Worm (Caenorhabditis elegans) whole organism, late embryonic: ENCODE results near the gene T27E7.1.

Experiments
- K02D7.2 ChIP-seq: sonication (generic microtip); optimal IDR thresholded peaks from 2 replicates; lab custom pipeline; 2017; ENCODE audit warnings: mild to moderate bottlenecking, missing genetic modification characterization, missing compliant biosample characterization
- Y22D7AL.16 ChIP-seq: sonication (generic microtip); optimal IDR thresholded peaks from 2 replicates; lab custom pipeline; 2016; ENCODE audit warnings: missing genetic modification characterization, missing compliant biosample characterization
- ceh-14 ChIP-seq: sonication (generic microtip); optimal IDR thresholded peaks from 2 replicates; lab custom pipeline; 2016; ENCODE audit warnings: missing genotype, missing genetic modification characterization, missing compliant biosample characterization
- ceh-30 ChIP-seq: fragments of 150-350 bp; optimal IDR thresholded peaks from 2 replicates; lab custom pipeline; 2014; ENCODE audit warnings: missing biosample characterization, missing genetic modification characterization
- ceh-31 ChIP-seq: sonication (generic microtip); optimal IDR thresholded peaks from 2 replicates; lab custom pipeline; 2016; ENCODE audit warnings: missing genetic modification characterization, missing compliant biosample characterization
- ets-4 ChIP-seq: sonication (generic microtip); optimal IDR thresholded peaks from 2 replicates; lab custom pipeline; 2016; ENCODE audit warnings: missing genetic modification characterization, missing compliant biosample characterization
- hlh-13 ChIP-seq: fragments of 200-800 bp; sonication (Bioruptor generic); optimal IDR thresholded peaks from 2 replicates; lab custom pipeline; 2018; ENCODE audit warnings: mild to moderate bottlenecking, missing genetic modification characterization, missing compliant biosample characterization
- hlh-15 ChIP-seq: sonication (generic microtip); optimal IDR thresholded peaks from 2 replicates; lab custom pipeline; 2016; ENCODE audit warnings: missing genetic modification characterization, missing compliant biosample characterization
- nfya-1 ChIP-seq: sonication (generic microtip); optimal IDR thresholded peaks from 2 replicates; lab custom pipeline; 2017; ENCODE audit warnings: missing genetic modification characterization, mild to moderate bottlenecking, missing compliant biosample characterization, antibody characterized with exemption, moderate library complexity
- pag-3 ChIP-seq: sonication (generic microtip); optimal IDR thresholded peaks from 2 replicates; lab custom pipeline; 2016; ENCODE audit warnings: missing compliant biosample characterization, missing genetic modification characterization, borderline replicate concordance
- pat-9 ChIP-seq: fragments of 200-800 bp; sonication (Bioruptor generic); optimal IDR thresholded peaks from 2 replicates; lab custom pipeline; 2018; ENCODE audit warnings: mild to moderate bottlenecking, missing genetic modification characterization, moderate library complexity, missing compliant biosample characterization
- sox-2 ChIP-seq: fragments of 200-800 bp; sonication (Bioruptor generic); IDR thresholded peaks from 2 replicates; pipeline ENCODE4 v1.3.6; 2022; ENCODE audit warnings: missing genetic modification reagents, missing genetic modification characterization, missing compliant biosample characterization
- syd-9 ChIP-seq: sonication (generic microtip); optimal IDR thresholded peaks from 2 replicates; lab custom pipeline; 2016; ENCODE audit warnings: mild to moderate bottlenecking, missing genetic modification characterization, moderate library complexity, missing compliant biosample characterization
- unc-3 ChIP-seq, 2 experiments: fragments of 200-800 bp in 1 of 2; sonication (Bioruptor generic) in 1 of 2; sonication (generic microtip) in 1 of 2; conservative IDR thresholded peaks in 1 of 2; optimal IDR thresholded peaks in 1 of 2; 2 replicates each; pipeline versions ENCODE4 v1.3.6 to Lab custom; 2016 to 2022; ENCODE audit warnings: missing compliant biosample characterization in 2 of 2, missing genetic modification characterization in 2 of 2, missing genetic modification reagents in 1 of 2
- unc-55 ChIP-seq: sonication (generic microtip); optimal IDR thresholded peaks from 2 replicates; lab custom pipeline; 2017; ENCODE audit warnings: missing biosample characterization, missing genetic modification reagents, missing genetic modification characterization

Gene T27E7.1

ce11 chrIV:14565062-14565461 lies 45.5 kb downstream of the T27E7.1 start, which contains the start of gene Y57G11B.2:
Gene Y57G11B.2 (plus strand): TSS chrIV:14565362.
- TF ChIP-seq ceh-14 (tag; lab: Kevin White, UChicago), result no peak
- no peak for TF ChIP-seq nfya-1 (tag; lab: Kevin White, UChicago)
- TF ChIP-seq Y22D7AL.16 (tag; lab: Kevin White, UChicago), result no peak
- no peak for TF ChIP-seq K02D7.2 (tag; lab: Kevin White, UChicago)
- TF ChIP-seq pat-9 (tag; lab: Kevin White, UChicago), result no peak
- TF ChIP-seq hlh-13 (GFP tag; lab: Kevin White, UChicago), result no peak
- no peak for TF ChIP-seq ceh-31
- no peak for TF ChIP-seq ets-4 (tag; lab: Kevin White, UChicago)
- TF ChIP-seq pag-3 (tag; lab: Kevin White, UChicago), result no peak
- TF ChIP-seq sox-2 (GFP tag; lab: Robert Waterston, UW), result no peak
- TF ChIP-seq ceh-30 (tag; lab: Kevin White, UChicago), result no peak
- no peak for TF ChIP-seq syd-9 (tag; lab: Kevin White, UChicago)
- TF ChIP-seq unc-55 (GFP tag; lab: Kevin White, UChicago), result no peak
- TF ChIP-seq hlh-15 (tag; lab: Kevin White, UChicago), result no peak
- TF ChIP-seq unc-3 (GFP tag; conservative IDR thresholded peaks at IDR 0.05; lab: Robert Waterston, UW), result no peak
- no peak for TF ChIP-seq unc-3 (tag; optimal IDR thresholded peaks at IDR 0.05; lab: Kevin White, UChicago)
